Worm (Caenorhabditis elegans) whole organism, mixed stage, embryonic: ENCODE data around the gene ZC376.8.

Experiments used
- elt-3 ChIP-seq: fragments of 150-350 bp; optimal IDR thresholded peaks from 2 replicates; lab custom pipeline; 2014; ENCODE audit warnings: missing biosample characterization, missing genetic modification characterization
- snpc-4 ChIP-seq: fragments of 150-350 bp; optimal IDR thresholded peaks from 2 replicates; lab custom pipeline; 2014; ENCODE audit warnings: missing biosample characterization, missing genetic modification characterization
- tbx-8 ChIP-seq: fragments of 200-800 bp; sonication (Bioruptor generic); optimal IDR thresholded peaks from 2 replicates; lab custom pipeline; 2018; ENCODE audit warnings: mild to moderate bottlenecking, missing genetic modification characterization, moderate library complexity, missing compliant biosample characterization

DNA sequence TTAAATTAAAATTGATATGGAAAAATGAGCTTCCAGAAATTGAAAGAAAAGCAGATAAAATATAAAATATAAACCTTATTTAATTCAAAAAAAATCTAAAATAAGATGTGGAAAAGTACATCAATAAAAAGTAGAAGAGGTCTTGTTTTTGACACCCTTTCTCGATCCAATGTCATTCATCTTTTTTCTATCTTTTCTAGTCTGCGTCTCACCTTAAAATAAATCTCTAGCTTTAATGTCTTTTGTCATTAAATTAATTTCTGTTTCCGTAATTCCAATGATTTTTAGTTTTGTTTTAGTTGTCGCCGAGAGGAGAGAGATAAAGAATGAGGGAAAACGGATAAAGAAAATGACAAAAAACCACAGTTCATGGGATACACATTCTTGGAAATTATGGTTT lies 30.9 kb upstream of the ZC376.8 start:
- TF ChIP-seq elt-3 (tag; lab: Kevin White, UChicago) (no peak), snpc-4 (no peak), tbx-8 (GFP tag; lab: Kevin White, UChicago) (no peak)
